Worm (Caenorhabditis elegans) whole organism, L4 larva: ENCODE data around the gene col-158.

Source experiments
- F10B5.3 ChIP-seq: sonication (generic microtip); optimal IDR thresholded peaks from 2 replicates; lab custom pipeline; 2016; ENCODE audit warnings: mild to moderate bottlenecking, missing genetic modification characterization, missing compliant biosample characterization
- F26F4.8 ChIP-seq: fragments of 200-800 bp; sonication (Bioruptor generic); conservative IDR thresholded peaks from 2 replicates; pipeline ENCODE4 v1.3.6; 2022; ENCODE audit warnings: missing genetic modification characterization, missing compliant biosample characterization
- F49E8.2 ChIP-seq: sonication (generic microtip); optimal IDR thresholded peaks from 2 replicates; lab custom pipeline; 2016; ENCODE audit warnings: missing compliant biosample characterization, mild to moderate bottlenecking, missing genetic modification characterization, borderline replicate concordance
- Y48G9A.11 ChIP-seq: fragments of 200-800 bp; sonication (Bioruptor generic); IDR thresholded peaks from 2 replicates; pipeline ENCODE4 v1.3.6; 2022; ENCODE audit warnings: missing genetic modification reagents, missing genetic modification characterization, missing compliant biosample characterization
- aha-1 ChIP-seq: fragments of 150-350 bp; peaks from one replicate; lab custom pipeline; 2014; ENCODE audit warnings: missing biosample characterization, missing genetic modification characterization
- attf-4 ChIP-seq: sonication (generic microtip); optimal IDR thresholded peaks from 3 replicates; lab custom pipeline; 2017; ENCODE audit warnings: missing biosample characterization, missing genetic modification characterization
- ceh-20 ChIP-seq: fragments of 200-800 bp; sonication (Bioruptor generic); IDR thresholded peaks from 2 replicates; pipeline ENCODE4 v1.3.6; 2022; ENCODE audit warnings: missing genetic modification reagents, missing genetic modification characterization, missing compliant biosample characterization
- cey-2 ChIP-seq: sonication (generic microtip); optimal IDR thresholded peaks from 3 replicates; lab custom pipeline; 2017; ENCODE audit warnings: missing genetic modification characterization, mild to moderate bottlenecking, missing compliant biosample characterization, antibody characterized with exemption, borderline replicate concordance; ENCODE audit not compliant: insufficient read depth
- daf-19 ChIP-seq: fragments of 200-800 bp; sonication (Bioruptor generic); conservative IDR thresholded peaks from 2 replicates; pipeline ENCODE4 v1.3.6; 2022; ENCODE audit warnings: missing genetic modification characterization, missing compliant biosample characterization
- daf-8 ChIP-seq: fragments of 200-800 bp; sonication (Bioruptor generic); IDR thresholded peaks from 2 replicates; pipeline ENCODE4 v1.3.6; 2022; ENCODE audit warnings: missing genetic modification characterization, missing compliant biosample characterization
- dmd-6 ChIP-seq: fragments of 200-800 bp; sonication (Bioruptor generic); IDR thresholded peaks from 2 replicates; pipeline ENCODE4 v1.3.6; 2022; ENCODE audit warnings: missing genetic modification reagents, missing genetic modification characterization, missing compliant biosample characterization
- dmd-8 ChIP-seq: fragments of 200-800 bp; sonication (Bioruptor generic); IDR thresholded peaks from 2 replicates; pipeline ENCODE4 v1.3.6; 2022; ENCODE audit warnings: missing genetic modification characterization, missing compliant biosample characterization
- dpl-1 ChIP-seq: fragments of 150-350 bp; optimal IDR thresholded peaks from 2 replicates; lab custom pipeline; 2014; ENCODE audit warnings: missing biosample characterization, missing genetic modification reagents, missing genetic modification characterization
- hlh-11 ChIP-seq: fragments of 200-800 bp; sonication (Bioruptor generic); optimal IDR thresholded peaks from 2 replicates; lab custom pipeline; 2018; ENCODE audit warnings: mild to moderate bottlenecking, missing genetic modification characterization, missing compliant biosample characterization
- hlh-30 ChIP-seq: sonication (generic microtip); optimal IDR thresholded peaks from 2 replicates; lab custom pipeline; 2017; ENCODE audit warnings: antibody characterized with exemption, mild to moderate bottlenecking, missing genetic modification characterization, missing compliant biosample characterization; ENCODE audit not compliant: insufficient read depth
- jun-1 ChIP-seq: fragments of 150-350 bp; optimal IDR thresholded peaks from 2 replicates; lab custom pipeline; 2014; ENCODE audit warnings: missing biosample characterization, missing genetic modification reagents, missing genetic modification characterization
- lin-38 ChIP-seq: fragments of 200-800 bp; sonication (Bioruptor generic); IDR thresholded peaks from 2 replicates; pipeline ENCODE4 v1.3.6; 2022; ENCODE audit warnings: missing genetic modification reagents, missing genetic modification characterization, missing compliant biosample characterization
- lsy-2 ChIP-seq, 2 experiments: fragments of 150-350 bp in 1 of 2; sonication (generic microtip) in 1 of 2; optimal IDR thresholded peaks; 2 replicates each; lab custom pipeline; 2014 to 2017; ENCODE audit warnings: missing biosample characterization in 2 of 2, missing genetic modification characterization in 2 of 2
- mdl-1 ChIP-seq, 2 experiments: fragments of 150-350 bp in 1 of 2; sonication (generic microtip) in 1 of 2; optimal IDR thresholded peaks; 2 replicates each; lab custom pipeline; 2014 to 2017; ENCODE audit warnings: missing biosample characterization in 2 of 2, missing genetic modification characterization in 2 of 2
- mes-2 ChIP-seq: sonication (generic microtip); optimal IDR thresholded peaks from 2 replicates; lab custom pipeline; 2016; ENCODE audit warnings: missing genotype, mild to moderate bottlenecking, missing genetic modification characterization, missing compliant biosample characterization; ENCODE audit not compliant: poor library complexity, severe bottlenecking
- mxl-2 ChIP-seq: fragments of 200-800 bp; sonication (Bioruptor generic); conservative IDR thresholded peaks from 2 replicates; pipeline ENCODE4 v1.3.6; 2022; ENCODE audit warnings: missing genetic modification reagents, missing genetic modification characterization, missing compliant biosample characterization
- mxl-3 ChIP-seq: fragments of 200-800 bp; sonication (Bioruptor generic); optimal IDR thresholded peaks from 2 replicates; lab custom pipeline; 2018; ENCODE audit warnings: mild to moderate bottlenecking, missing genetic modification characterization, missing compliant biosample characterization
- nhr-11 ChIP-seq: fragments of 150-350 bp; optimal IDR thresholded peaks from 2 replicates; lab custom pipeline; 2014; ENCODE audit warnings: missing biosample characterization, missing genetic modification characterization
- nhr-25 ChIP-seq: sonication (generic microtip); optimal IDR thresholded peaks from 2 replicates; lab custom pipeline; 2017; ENCODE audit warnings: missing genetic modification characterization, mild to moderate bottlenecking, missing compliant biosample characterization, antibody characterized with exemption, moderate library complexity, borderline replicate concordance; ENCODE audit not compliant: insufficient read depth
- nhr-28 ChIP-seq: fragments of 150-350 bp; optimal IDR thresholded peaks from 2 replicates; lab custom pipeline; 2014; ENCODE audit warnings: missing biosample characterization, missing genetic modification characterization
- nhr-42 ChIP-seq: fragments of 200-800 bp; sonication (Bioruptor generic); IDR thresholded peaks from 2 replicates; pipeline ENCODE4 v1.3.6; 2022; ENCODE audit warnings: missing genetic modification characterization, missing compliant biosample characterization
- nhr-76 ChIP-seq: fragments of 150-350 bp; optimal IDR thresholded peaks from 2 replicates; lab custom pipeline; 2014; ENCODE audit warnings: missing biosample characterization, missing genetic modification characterization
- nhr-77 ChIP-seq: fragments of 150-350 bp; optimal IDR thresholded peaks from 2 replicates; lab custom pipeline; 2014; ENCODE audit warnings: missing biosample characterization, missing genetic modification characterization
- php-3 ChIP-seq: fragments of 200-800 bp; sonication (Bioruptor generic); IDR thresholded peaks from 2 replicates; pipeline ENCODE4 v1.3.6; 2022; ENCODE audit warnings: missing genetic modification reagents, missing genetic modification characterization, missing compliant biosample characterization
- pqm-1 ChIP-seq: sonication (generic microtip); optimal IDR thresholded peaks from 2 replicates; lab custom pipeline; 2017; ENCODE audit warnings: missing biosample characterization, missing genetic modification characterization
- rbr-2 ChIP-seq: sonication (generic microtip); optimal IDR thresholded peaks from 2 replicates; lab custom pipeline; 2016; ENCODE audit warnings: missing genotype, missing genetic modification characterization, missing compliant biosample characterization
- skn-1 ChIP-seq: fragments of 150-350 bp; optimal IDR thresholded peaks from 2 replicates; lab custom pipeline; 2014; ENCODE audit warnings: missing biosample characterization, missing genetic modification characterization
- snpc-1.2 ChIP-seq: fragments of 200-800 bp; sonication (Bioruptor generic); IDR thresholded peaks from 2 replicates; pipeline ENCODE4 v1.3.6; 2022; ENCODE audit warnings: missing genetic modification reagents, missing genetic modification characterization, missing compliant biosample characterization
- spr-1 ChIP-seq: sonication (generic microtip); optimal IDR thresholded peaks from 2 replicates; lab custom pipeline; 2016; ENCODE audit warnings: mild to moderate bottlenecking, missing genetic modification characterization, missing compliant biosample characterization
- spr-3 ChIP-seq: fragments of 200-800 bp; sonication (Bioruptor generic); optimal IDR thresholded peaks from 2 replicates; lab custom pipeline; 2018; ENCODE audit warnings: mild to moderate bottlenecking, missing genetic modification characterization, missing compliant biosample characterization
- tra-1 ChIP-seq: fragments of 200-800 bp; sonication (Bioruptor generic); IDR thresholded peaks from 2 replicates; pipeline ENCODE4 v1.3.6; 2022; ENCODE audit warnings: missing genetic modification reagents, missing genetic modification characterization, missing compliant biosample characterization
- unc-130 ChIP-seq: sonication (generic microtip); optimal IDR thresholded peaks from 2 replicates; lab custom pipeline; 2016; ENCODE audit warnings: missing genetic modification reagents, missing genetic modification characterization, missing compliant biosample characterization
- unc-39 ChIP-seq: sonication (generic microtip); optimal IDR thresholded peaks from 2 replicates; lab custom pipeline; 2017; ENCODE audit warnings: missing biosample characterization, missing genetic modification characterization
- unc-62 ChIP-seq, 3 experiments: fragments of 150-350 bp in 1 of 3; sonication (generic microtip); optimal IDR thresholded peaks in 2 of 3; peaks in 1 of 3; 1 replicate in 1 of 3; 2 replicates in 2 of 3; lab custom pipeline; 2014 to 2017; ENCODE audit warnings: missing biosample characterization in 3 of 3, missing genetic modification characterization in 3 of 3, missing genetic modification reagents in 3 of 3, missing genotype in 1 of 3
- zip-11 ChIP-seq: fragments of 200-800 bp; sonication (Bioruptor generic); IDR thresholded peaks from 2 replicates; pipeline ENCODE4 v1.3.6; 2022; ENCODE audit warnings: missing genetic modification characterization, missing compliant biosample characterization

col-158 gene

DNA sequence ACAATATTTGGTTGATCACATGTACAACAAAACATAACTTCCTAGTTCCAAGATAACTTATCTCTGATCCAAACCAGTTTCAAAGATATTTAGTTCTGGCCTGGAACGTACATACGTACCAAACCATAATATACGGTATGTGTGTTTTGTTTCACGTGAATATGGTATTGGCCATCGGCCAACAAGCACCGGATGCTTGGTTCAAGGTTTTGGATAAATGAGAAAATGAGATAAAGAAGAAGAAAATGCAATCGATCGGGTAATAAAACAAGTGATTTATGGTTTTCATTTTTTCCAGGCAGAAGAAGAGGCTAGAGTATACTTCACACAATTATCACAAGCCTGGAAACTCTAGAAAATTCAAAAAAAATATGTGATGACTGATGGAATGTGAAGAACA lies 34.0 kb upstream of the col-158 start:
- TF ChIP-seq dmd-8 = no peak
- TF ChIP-seq hlh-30 (tag; lab: Kevin White, UChicago) = peak; percentile 36
- peak; percentile 7 for TF ChIP-seq hlh-11 (tag; lab: Kevin White, UChicago)

DNA sequence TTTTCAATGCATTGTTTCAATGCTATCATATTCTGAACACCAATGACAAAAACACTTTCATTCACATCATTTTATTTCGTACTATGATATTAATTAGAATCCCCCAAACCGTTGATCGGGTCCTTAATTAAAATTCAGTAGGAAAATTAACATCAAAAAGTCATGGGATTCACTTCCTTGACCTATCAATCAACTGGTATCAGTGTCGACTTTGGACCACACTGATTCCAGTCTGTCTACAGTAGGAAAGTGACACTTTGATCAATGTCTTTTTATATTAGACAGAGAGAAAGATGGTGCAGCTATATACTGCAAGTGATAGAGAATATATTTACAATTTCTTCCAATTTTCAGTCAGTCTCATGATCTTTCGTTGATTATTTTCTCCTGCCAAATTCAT lies 33.0 kb upstream of the col-158 start:
- TF ChIP-seq dmd-6 (GFP tag; lab: Robert Waterston, UW) = no peak
- TF ChIP-seq lsy-2 (tag; optimal IDR thresholded peaks at IDR 0.05; lab: Kevin White, UChicago) = peak in 1 of 2 experiments; percentile 6
- TF ChIP-seq spr-1 (tag; lab: Kevin White, UChicago) = no peak
- TF ChIP-seq unc-62 (GFP tag; optimal IDR thresholded peaks at IDR 0.05 in 1 of 2; lab: Kevin White, UChicago) = peak in 1 of 2 experiments; percentile 98
- no peak for TF ChIP-seq unc-62 (tag; optimal IDR thresholded peaks at IDR 0.05; lab: Kevin White, UChicago)
- peak; percentile 18 for TF ChIP-seq hlh-11 (tag; lab: Kevin White, UChicago)
- TF ChIP-seq hlh-30 (tag; lab: Kevin White, UChicago) = peak; percentile 17
- no peak for TF ChIP-seq attf-4 (tag; lab: Kevin White, UChicago)
- 0 out of 2 replicates have a peak, but pooled peaks have one; percentile 14 for TF ChIP-seq tra-1
- peak; percentile 29 for TF ChIP-seq mxl-3
- TF ChIP-seq pqm-1 (tag; lab: Kevin White, UChicago) = no peak
- TF ChIP-seq nhr-28 (tag; lab: Kevin White, UChicago) = peak; percentile 11
- peak in 1 of 2 experiments; percentile 30 for TF ChIP-seq mdl-1 (tag; optimal IDR thresholded peaks at IDR 0.05; lab: Kevin White, UChicago)

ce11 chrV:11797272-11797855 lies 32.0 kb upstream of the col-158 start:
- peak; percentile 12 for TF ChIP-seq hlh-11 (tag; lab: Kevin White, UChicago)
- TF ChIP-seq F10B5.3 (tag; lab: Kevin White, UChicago) = no peak
- TF ChIP-seq hlh-30 (tag; lab: Kevin White, UChicago) = peak; percentile 25
- no peak for TF ChIP-seq Y48G9A.11 (GFP tag; lab: Robert Waterston, UW)
- no peak for TF ChIP-seq skn-1 (tag; lab: Kevin White, UChicago)
- peak; percentile 70 for TF ChIP-seq mxl-3
- no peak for TF ChIP-seq mxl-2

- TF ChIP-seq zip-11 (GFP tag; lab: Robert Waterston, UW) (no peak), cey-2 (tag; lab: Kevin White, UChicago) (no peak), nhr-11 (tag; lab: Kevin White, UChicago) (no peak), hlh-30 (tag; lab: Kevin White, UChicago) (peak; percentile 63), php-3 (no peak), daf-8 (GFP tag; lab: Robert Waterston, UW) (no peak), dpl-1 (GFP tag; lab: Kevin White, UChicago) (no peak), spr-3 (no peak), snpc-1.2 (GFP tag; lab: Robert Waterston, UW) (no peak)
These were observed 31.1 kb upstream of the col-158 start for ce11 chrV:11798320-11798719.

- TF ChIP-seq daf-8 (GFP tag; lab: Robert Waterston, UW) = no peak
- TF ChIP-seq mes-2 (tag; lab: Kevin White, UChicago) = no peak
- TF ChIP-seq aha-1 (tag; lab: Kevin White, UChicago) = no peak
- peak; percentile 49 for TF ChIP-seq jun-1 (tag; lab: Kevin White, UChicago)
- peak; percentile 72 for TF ChIP-seq nhr-25
- TF ChIP-seq lin-38 (GFP tag; lab: Robert Waterston, UW) = peak; percentile 37; the same call in 1 of the 2 replicates
- TF ChIP-seq Y48G9A.11 (GFP tag; lab: Robert Waterston, UW) = no peak
- no peak for TF ChIP-seq F10B5.3 (tag; lab: Kevin White, UChicago)
- TF ChIP-seq F49E8.2 = no peak
- peak; percentile 74 for TF ChIP-seq tra-1
- TF ChIP-seq unc-39 = no peak
- TF ChIP-seq rbr-2 (tag; lab: Kevin White, UChicago) = peak; percentile 30
- no peak for TF ChIP-seq F26F4.8 (GFP tag; lab: Robert Waterston, UW)
- TF ChIP-seq daf-19 (GFP tag; lab: Robert Waterston, UW) = no peak
- TF ChIP-seq dmd-6 (GFP tag; lab: Robert Waterston, UW) = peak; percentile 82
- peak; percentile 65; the same call in 1 of the 2 replicates for TF ChIP-seq ceh-20
- TF ChIP-seq nhr-77 = no peak
- no peak for TF ChIP-seq unc-130
- TF ChIP-seq nhr-42 (GFP tag; lab: Robert Waterston, UW) = no peak
- TF ChIP-seq mxl-2 = peak; percentile 94
- no peak for TF ChIP-seq nhr-76 (tag; lab: Kevin White, UChicago)
These were observed 30.0 kb upstream of the col-158 start for ce11 chrV:11799252-11799822.
